Worm (Caenorhabditis elegans): ENCODE measurements around the gene cyp-14A5.

Gene cyp-14A5

ce11 chrV:5408223-5408622 is 14.9 kb downstream of the cyp-14A5 start, which contains the start of gene C25A6.1 (continued):
- no peak for TF ChIP-seq nhr-10 (tag; optimal IDR thresholded peaks at IDR 0.05)
- TF ChIP-seq Y75B8A.6 (GFP tag; IDR thresholded peaks at IDR 0.05): no peak
- no peak for TF ChIP-seq zag-1 (tag; optimal IDR thresholded peaks at IDR 0.05)
- TF ChIP-seq F44E2.7 (GFP tag; IDR thresholded peaks at IDR 0.05): no peak

ce11 chrV:5405053-5405452 is 18.0 kb downstream of the cyp-14A5 start, which contains the start of gene dmsr-7:
dmsr-7 (plus strand) TSS chrV:5405353.
- TF ChIP-seq unc-39 (tag; optimal IDR thresholded peaks at IDR 0.05): no peak
- TF ChIP-seq dmd-6 (GFP tag; IDR thresholded peaks at IDR 0.05): no peak
- no peak for TF ChIP-seq spr-3 (GFP tag; optimal IDR thresholded peaks at IDR 0.05)
- no peak for TF ChIP-seq lin-1 (GFP tag; IDR thresholded peaks at IDR 0.05)
- TF ChIP-seq snpc-1.2 (GFP tag; IDR thresholded peaks at IDR 0.05): no peak
- TF ChIP-seq tra-1 (GFP tag; IDR thresholded peaks at IDR 0.05): no peak
- no peak for TF ChIP-seq ZK546.5 (tag; optimal IDR thresholded peaks at IDR 0.05)
- no peak for TF ChIP-seq gei-8 (GFP tag; optimal IDR thresholded peaks at IDR 0.05)
- TF ChIP-seq vab-7 (GFP tag; IDR thresholded peaks at IDR 0.05): no peak
- no peak for TF ChIP-seq egl-43 (GFP tag; IDR thresholded peaks at IDR 0.05)
- no peak for TF ChIP-seq zip-2 (tag; optimal IDR thresholded peaks at IDR 0.05)

ce11 chrV:5403938-5404337 is 19.1 kb downstream of the cyp-14A5 start:
- no peak for TF ChIP-seq zip-11 (GFP tag; IDR thresholded peaks at IDR 0.05)
- TF ChIP-seq aha-1 (tag): peak; percentile 73

ce11 chrV:5392993-5393628 is 30.0 kb downstream of the cyp-14A5 start, which contains the start of gene C35A11.4:
C35A11.4 (minus strand) TSS chrV:5393148.
- TF ChIP-seq nhr-48 (tag; optimal IDR thresholded peaks at IDR 0.05) (peak; percentile 31), aha-1 (tag) (peak; percentile 75), mdl-1 (tag; optimal IDR thresholded peaks at IDR 0.05) (peak in 1 of 2 experiments; percentile 63), tag-97 (GFP tag; IDR thresholded peaks at IDR 0.05) (no peak), hlh-11 (tag; optimal IDR thresholded peaks at IDR 0.05) (peak; percentile 76), php-3 (GFP tag; IDR thresholded peaks at IDR 0.05) (peak; percentile 61; the same call in 1 of the 2 replicates), cey-2 (tag; optimal IDR thresholded peaks at IDR 0.05; ENCODE audit: borderline replicate concordance, insufficient read depth) (peak; percentile 21), dmd-8 (GFP tag; IDR thresholded peaks at IDR 0.05) (no peak), ceh-62 (tag; optimal IDR thresholded peaks at IDR 0.05) (no peak), pqm-1 (tag; optimal IDR thresholded peaks at IDR 0.05) (peak; percentile 62), dmd-9 (GFP tag; IDR thresholded peaks at IDR 0.05) (no peak), hlh-30 (tag; optimal IDR thresholded peaks at IDR 0.05; ENCODE audit: insufficient read depth) (peak; percentile 37), lin-1 (GFP tag; IDR thresholded peaks at IDR 0.05) (no peak; the same call in 1 of the 2 replicates), daf-16 (GFP tag; optimal IDR thresholded peaks at IDR 0.05) (no peak), daf-16 (tag; optimal IDR thresholded peaks at IDR 0.05) (peak; percentile 81), F37D6.2 (tag; optimal IDR thresholded peaks at IDR 0.05) (no peak), nhr-28 (tag; optimal IDR thresholded peaks at IDR 0.05) (peak; percentile 71), dmd-6 (GFP tag; IDR thresholded peaks at IDR 0.05) (peak; percentile 65), nhr-77 (tag; optimal IDR thresholded peaks at IDR 0.05) (peak; percentile 73), dve-1 (tag; optimal IDR thresholded peaks at IDR 0.05; ENCODE audit: insufficient read depth) (peak; percentile 86)
